Fruit fly (Drosophila melanogaster) whole organism, prepupa: ENCODE measurements around the gene CG46523.

Experiments used
- CG10631 ChIP-seq: fragments of 200-800 bp; sonication (Bioruptor generic); optimal IDR thresholded peaks from 2 replicates; lab custom pipeline; 2016; ENCODE audit warnings: missing biosample characterization, missing genetic modification characterization
- CG10669 ChIP-seq: fragments of 200-800 bp; sonication (Bioruptor generic); optimal IDR thresholded peaks from 3 replicates; lab custom pipeline; 2018; ENCODE audit warnings: missing biosample characterization, mild to moderate bottlenecking, missing genetic modification characterization, moderate library complexity
- CG11294 ChIP-seq: fragments of 200-800 bp; sonication (Bioruptor generic); IDR thresholded peaks from 2 replicates; pipeline ENCODE4 v1.3.6; 2022; ENCODE audit warnings: missing biosample characterization, missing genetic modification characterization
- CG11762 ChIP-seq: fragments of 200-800 bp; sonication (Bioruptor generic); optimal IDR thresholded peaks from 3 replicates; lab custom pipeline; 2016; ENCODE audit warnings: missing biosample characterization, missing genetic modification characterization; ENCODE audit not compliant: insufficient read depth
- CG11902 ChIP-seq: fragments of 200-800 bp; sonication (Bioruptor generic); optimal IDR thresholded peaks from 3 replicates; lab custom pipeline; 2016; ENCODE audit warnings: missing biosample characterization, missing genetic modification characterization
- CG15336 ChIP-seq: fragments of 200-800 bp; sonication (Bioruptor generic); IDR thresholded peaks from 2 replicates; pipeline ENCODE4 v1.3.6; 2022; ENCODE audit warnings: missing biosample characterization, missing genetic modification characterization
- CG1621 ChIP-seq: fragments of 200-800 bp; sonication (Bioruptor generic); optimal IDR thresholded peaks from 3 replicates; lab custom pipeline; 2018; ENCODE audit warnings: missing biosample characterization, mild to moderate bottlenecking, missing genetic modification characterization
- CG16779 ChIP-seq: fragments of 200-800 bp; sonication (Bioruptor generic); optimal IDR thresholded peaks from 3 replicates; lab custom pipeline; 2017; ENCODE audit warnings: missing biosample characterization, mild to moderate bottlenecking, missing genetic modification characterization
- CG3032 ChIP-seq: fragments of 200-800 bp; optimal IDR thresholded peaks from 2 replicates; lab custom pipeline; 2019; ENCODE audit warnings: missing biosample characterization, mild to moderate bottlenecking, missing genetic modification characterization, moderate library complexity
- CG31627 ChIP-seq: fragments of 200-800 bp; sonication (Bioruptor generic); optimal IDR thresholded peaks from 3 replicates; lab custom pipeline; 2016; ENCODE audit warnings: missing biosample characterization, missing genetic modification characterization
- CG32006 ChIP-seq: fragments of 200-800 bp; sonication (Bioruptor generic); optimal IDR thresholded peaks from 3 replicates; lab custom pipeline; 2017; ENCODE audit warnings: missing biosample characterization, mild to moderate bottlenecking, missing genetic modification characterization
- CG3919 ChIP-seq: fragments of 200-800 bp; sonication (Bioruptor generic); optimal IDR thresholded peaks from 3 replicates; lab custom pipeline; 2016; ENCODE audit warnings: missing biosample characterization, missing genetic modification characterization
- CG4318 ChIP-seq: fragments of 200-800 bp; sonication (Bioruptor generic); optimal IDR thresholded peaks from 3 replicates; lab custom pipeline; 2017; ENCODE audit warnings: missing biosample characterization, mild to moderate bottlenecking, missing genetic modification characterization
- CG6163 ChIP-seq: fragments of 200-800 bp; sonication (Bioruptor generic); IDR thresholded peaks from 3 replicates; pipeline ENCODE4 v1.3.6; 2022; ENCODE audit warnings: missing biosample characterization, missing genetic modification characterization
- CG6792 ChIP-seq: fragments of 200-800 bp; sonication (Bioruptor generic); optimal IDR thresholded peaks from 3 replicates; lab custom pipeline; 2016; ENCODE audit warnings: missing biosample characterization, missing genetic modification characterization
- CG6808 ChIP-seq: fragments of 200-800 bp; sonication (Bioruptor generic); optimal IDR thresholded peaks from 3 replicates; lab custom pipeline; 2017; ENCODE audit warnings: missing biosample characterization, missing genetic modification characterization, mild to moderate bottlenecking, moderate library complexity, missing genetic modification reagents
- CG7368 ChIP-seq: fragments of 200-800 bp; sonication (Bioruptor generic); optimal IDR thresholded peaks from 3 replicates; lab custom pipeline; 2016; ENCODE audit warnings: missing biosample characterization, missing genetic modification characterization
- CG8119 ChIP-seq: fragments of 200-800 bp; sonication (Bioruptor generic); IDR thresholded peaks from 3 replicates; pipeline ENCODE4 v1.3.6; 2022; ENCODE audit warnings: missing biosample characterization, missing genetic modification characterization
- CG8632 ChIP-seq: fragments of 200-800 bp; sonication (Bioruptor generic); optimal IDR thresholded peaks from 3 replicates; lab custom pipeline; 2016; ENCODE audit warnings: missing biosample characterization, missing genetic modification characterization
- CG9139 ChIP-seq: fragments of 200-800 bp; sonication (Bioruptor generic); optimal IDR thresholded peaks from 3 replicates; lab custom pipeline; 2017; ENCODE audit warnings: missing biosample characterization, mild to moderate bottlenecking, missing genetic modification characterization
- Eip93F ChIP-seq: fragments of 200-800 bp; sonication (Bioruptor generic); optimal IDR thresholded peaks from 2 replicates; lab custom pipeline; 2016; ENCODE audit warnings: missing biosample characterization, mild to moderate bottlenecking, missing genetic modification characterization
- Ets21C ChIP-seq: fragments of 200-800 bp; sonication (Bioruptor generic); optimal IDR thresholded peaks from 3 replicates; lab custom pipeline; 2016; ENCODE audit warnings: missing biosample characterization, missing genetic modification characterization
- Ets96B ChIP-seq: fragments of 200-800 bp; optimal IDR thresholded peaks from 2 replicates; lab custom pipeline; 2019; ENCODE audit warnings: missing biosample characterization, mild to moderate bottlenecking, missing genetic modification characterization, moderate library complexity
- Gug ChIP-seq: fragments of 200-800 bp; sonication (Bioruptor generic); IDR thresholded peaks from 2 replicates; pipeline ENCODE4 v1.3.6; 2022; ENCODE audit warnings: missing biosample characterization, missing genetic modification characterization
- Hr38 ChIP-seq: sonication (Bioruptor generic); optimal IDR thresholded peaks from 2 replicates; lab custom pipeline; 2016; ENCODE audit warnings: missing biosample characterization, missing genetic modification characterization
- Hr39 ChIP-seq: fragments of 200-800 bp; sonication (Bioruptor generic); optimal IDR thresholded peaks from 2 replicates; lab custom pipeline; 2016; ENCODE audit warnings: missing biosample characterization, missing genetic modification characterization
- Hr4 ChIP-seq: fragments of 200-800 bp; sonication (Bioruptor generic); optimal IDR thresholded peaks from 3 replicates; lab custom pipeline; 2016; ENCODE audit warnings: missing biosample characterization, missing genetic modification characterization
- Met ChIP-seq: fragments of 200-800 bp; sonication (Bioruptor generic); optimal IDR thresholded peaks from 3 replicates; lab custom pipeline; 2016; ENCODE audit warnings: missing biosample characterization, missing genetic modification characterization
- Smox ChIP-seq: fragments of 200-800 bp; sonication (Bioruptor generic); optimal IDR thresholded peaks from 3 replicates; lab custom pipeline; 2016; ENCODE audit warnings: missing biosample characterization, missing genetic modification characterization
- Sox14 ChIP-seq: fragments of 200-800 bp; sonication (Bioruptor generic); optimal IDR thresholded peaks from 3 replicates; lab custom pipeline; 2016; ENCODE audit warnings: missing biosample characterization, missing genetic modification characterization
- achi ChIP-seq: fragments of 200-800 bp; sonication (Bioruptor generic); optimal IDR thresholded peaks from 3 replicates; lab custom pipeline; 2016; ENCODE audit warnings: missing biosample characterization, missing genetic modification characterization
- dsx ChIP-seq: fragments of 200-800 bp; optimal IDR thresholded peaks from 3 replicates; lab custom pipeline; 2019; ENCODE audit warnings: missing biosample characterization, mild to moderate bottlenecking, missing genetic modification characterization, moderate library complexity; ENCODE audit not compliant: poor library complexity, severe bottlenecking
- fkh ChIP-seq: fragments of 200-800 bp; sonication (Bioruptor generic); optimal IDR thresholded peaks from 3 replicates; lab custom pipeline; 2017; ENCODE audit warnings: missing biosample characterization, mild to moderate bottlenecking, missing genetic modification characterization, moderate library complexity
- net ChIP-seq: fragments of 200-800 bp; sonication (Bioruptor generic); optimal IDR thresholded peaks from 3 replicates; lab custom pipeline; 2016; ENCODE audit warnings: missing biosample characterization, missing genetic modification characterization
- salr ChIP-seq, 2 experiments: fragments of 200-800 bp; sonication (Bioruptor generic); optimal IDR thresholded peaks; 3 replicates each; lab custom pipeline; 2016 to 2018; ENCODE audit warnings: missing biosample characterization in 2 of 2, missing genetic modification characterization in 2 of 2, mild to moderate bottlenecking in 1 of 2
- spab ChIP-seq: fragments of 200-800 bp; sonication (Bioruptor generic); optimal IDR thresholded peaks from 2 replicates; lab custom pipeline; 2017; ENCODE audit warnings: missing biosample characterization, mild to moderate bottlenecking, missing genetic modification characterization, missing genetic modification reagents
- ss ChIP-seq, 2 experiments: fragments of 200-800 bp; sonication (Bioruptor generic); optimal IDR thresholded peaks; 2 replicates in 1 of 2; 3 replicates in 1 of 2; lab custom pipeline; 2017 to 2018; ENCODE audit warnings: mild to moderate bottlenecking in 2 of 2, missing biosample characterization in 2 of 2, missing genetic modification characterization in 2 of 2, moderate library complexity in 1 of 2
- topi ChIP-seq: fragments of 200-800 bp; sonication (Bioruptor generic); optimal IDR thresholded peaks from 3 replicates; lab custom pipeline; 2016; ENCODE audit warnings: missing biosample characterization, missing genetic modification characterization

CG46523 gene

dm6 chr3L:1937469-1937868 is 1.4 kb downstream of the CG46523 start (continued):
- TF ChIP-seq Hr4 (GFP tag; lab: Kevin White, UChicago) (peak; percentile 25), CG15336 (GFP tag; lab: Robert Waterston, UW) (peak; percentile 38; the same call in 1 of the 2 replicates), spab (GFP tag; lab: Kevin White, UChicago) (no peak), CG6792 (peak; percentile 36), CG11902 (GFP tag; lab: Kevin White, UChicago) (no peak), net (GFP tag; lab: Kevin White, UChicago) (peak; percentile 11), achi (GFP tag; lab: Kevin White, UChicago) (peak; percentile 12), fkh (GFP tag; lab: Kevin White, UChicago) (no peak), Met (GFP tag; lab: Kevin White, UChicago) (peak; percentile 33), Sox14 (no peak), CG10669 (GFP tag; lab: Kevin White, UChicago) (no peak), CG6163 (GFP tag; lab: Robert Waterston, UW) (peak; percentile 72; the same call in 2 of the 3 replicates)

dm6 chr3L:1928959-1929358 is 9.9 kb downstream of the CG46523 start:
- no peak for TF ChIP-seq salr (GFP tag; optimal IDR thresholded peaks at IDR 0.05; lab: Kevin White, UChicago)
- TF ChIP-seq topi (GFP tag; lab: Kevin White, UChicago): no peak
- TF ChIP-seq CG31627 (GFP tag; lab: Kevin White, UChicago): no peak
- TF ChIP-seq Gug (GFP tag; lab: Robert Waterston, UW): no peak

DNA sequence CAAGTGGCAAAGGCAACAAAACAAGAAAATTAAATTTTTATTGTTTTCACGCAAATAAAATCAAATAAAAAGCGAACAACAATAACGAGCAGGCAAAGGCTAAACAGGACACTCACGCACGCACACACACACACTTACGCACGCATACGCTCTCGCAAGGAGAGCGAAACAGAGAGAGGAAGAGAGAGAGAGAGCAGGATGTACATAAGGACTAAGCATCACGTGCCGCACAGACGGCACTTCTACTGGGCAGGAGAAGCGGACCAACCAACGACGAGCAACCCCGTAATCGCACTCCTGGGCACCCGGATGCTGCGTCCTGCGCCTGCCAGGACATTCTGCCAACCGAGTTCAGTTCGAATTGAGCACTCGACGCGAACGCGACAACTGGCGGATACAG is 18.0 kb downstream of the CG46523 start, which contains the start of gene Dbx:
TSS of gene Dbx (plus strand) at position 365 of the 400 bp plus-strand sequence.
- TF ChIP-seq topi (GFP tag; lab: Kevin White, UChicago) (no peak), CG8119 (GFP tag; lab: Robert Waterston, UW) (no peak), CG7368 (GFP tag; lab: Kevin White, UChicago) (no peak), CG11294 (GFP tag; lab: Robert Waterston, UW) (no peak), ss (GFP tag; optimal IDR thresholded peaks at IDR 0.05; lab: Kevin White, UChicago) (no peak), Eip93F (no peak), Ets21C (GFP tag; lab: Kevin White, UChicago) (no peak), Ets96B (tag; lab: Kevin White, UChicago) (no peak), CG11762 (GFP tag; lab: Kevin White, UChicago) (no peak), fkh (GFP tag; lab: Kevin White, UChicago) (no peak)

DNA sequence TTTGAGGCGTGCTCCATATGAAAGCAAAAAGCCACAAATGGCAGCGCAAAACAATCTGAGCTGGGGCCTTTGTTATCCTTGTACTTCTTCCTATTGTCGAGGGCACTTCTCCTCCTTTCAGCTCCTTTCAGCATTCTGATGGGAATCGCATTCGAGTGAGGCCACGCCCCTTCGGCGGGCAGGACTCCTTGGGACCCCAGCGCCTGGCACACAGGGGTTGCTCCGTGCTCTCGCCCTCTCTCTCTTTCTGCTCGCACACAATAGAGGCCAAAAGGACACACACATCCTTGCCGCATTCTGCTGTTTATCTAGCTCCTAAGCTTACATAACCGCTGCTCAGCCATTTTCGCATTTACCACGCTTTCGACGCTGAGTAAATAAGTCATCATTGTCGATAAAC is 18.9 kb downstream of the CG46523 start:
- TF ChIP-seq CG6808 (GFP tag; lab: Kevin White, UChicago): no peak
- no peak for TF ChIP-seq Met (GFP tag; lab: Kevin White, UChicago)
- no peak for TF ChIP-seq CG16779 (tag; lab: Kevin White, UChicago)
- no peak for TF ChIP-seq CG4318 (GFP tag; lab: Kevin White, UChicago)
- TF ChIP-seq Hr39 (GFP tag; lab: Kevin White, UChicago): no peak
- no peak for TF ChIP-seq CG1621
- no peak for TF ChIP-seq Hr4 (GFP tag; lab: Kevin White, UChicago)
- TF ChIP-seq CG9139: no peak

DNA sequence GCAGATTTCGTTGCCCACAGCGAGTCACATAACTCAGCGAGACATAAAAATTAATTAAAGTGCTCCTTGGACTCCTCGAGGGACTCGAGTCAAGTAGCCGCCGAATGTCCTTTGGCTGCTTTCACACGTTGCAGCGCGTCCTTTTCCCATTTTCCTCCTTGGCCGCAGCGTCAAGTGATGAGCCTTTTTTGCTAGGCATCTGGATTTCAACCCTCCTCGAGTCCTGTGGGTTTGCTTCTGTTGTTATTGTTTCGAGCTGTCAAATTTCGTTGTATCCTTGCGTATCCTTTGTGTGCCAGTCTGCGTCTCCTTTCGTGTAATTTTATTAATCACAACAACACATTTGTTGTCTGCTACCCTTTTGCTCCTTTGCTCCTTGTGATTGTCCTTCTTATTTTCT is 22.3 kb downstream of the CG46523 start:
- TF ChIP-seq Smox (no peak), Sox14 (no peak), CG1621 (no peak), topi (GFP tag; lab: Kevin White, UChicago) (no peak), Ets96B (tag; lab: Kevin White, UChicago) (no peak), CG3032 (tag; lab: Kevin White, UChicago) (no peak), dsx (GFP tag; lab: Kevin White, UChicago) (no peak), CG3919 (no peak), CG8632 (GFP tag; lab: Kevin White, UChicago) (no peak), CG32006 (GFP tag; lab: Kevin White, UChicago) (no peak), Hr38 (GFP tag; lab: Kevin White, UChicago) (no peak), CG6163 (GFP tag; lab: Robert Waterston, UW) (no peak), Hr39 (GFP tag; lab: Kevin White, UChicago) (no peak), CG10631 (GFP tag; lab: Kevin White, UChicago) (no peak), CG8119 (GFP tag; lab: Robert Waterston, UW) (no peak), spab (GFP tag; lab: Kevin White, UChicago) (no peak), CG15336 (GFP tag; lab: Robert Waterston, UW) (no peak), net (GFP tag; lab: Kevin White, UChicago) (no peak)
- TF ChIP-seq, all 60 proteins: peak for 0
